Fruit fly (Drosophila melanogaster): ENCODE measurements around the gene shep.
A peak's percentile ranks its signal among the peaks of the same experiment; 100 is the strongest.

The shep gene

DNA sequence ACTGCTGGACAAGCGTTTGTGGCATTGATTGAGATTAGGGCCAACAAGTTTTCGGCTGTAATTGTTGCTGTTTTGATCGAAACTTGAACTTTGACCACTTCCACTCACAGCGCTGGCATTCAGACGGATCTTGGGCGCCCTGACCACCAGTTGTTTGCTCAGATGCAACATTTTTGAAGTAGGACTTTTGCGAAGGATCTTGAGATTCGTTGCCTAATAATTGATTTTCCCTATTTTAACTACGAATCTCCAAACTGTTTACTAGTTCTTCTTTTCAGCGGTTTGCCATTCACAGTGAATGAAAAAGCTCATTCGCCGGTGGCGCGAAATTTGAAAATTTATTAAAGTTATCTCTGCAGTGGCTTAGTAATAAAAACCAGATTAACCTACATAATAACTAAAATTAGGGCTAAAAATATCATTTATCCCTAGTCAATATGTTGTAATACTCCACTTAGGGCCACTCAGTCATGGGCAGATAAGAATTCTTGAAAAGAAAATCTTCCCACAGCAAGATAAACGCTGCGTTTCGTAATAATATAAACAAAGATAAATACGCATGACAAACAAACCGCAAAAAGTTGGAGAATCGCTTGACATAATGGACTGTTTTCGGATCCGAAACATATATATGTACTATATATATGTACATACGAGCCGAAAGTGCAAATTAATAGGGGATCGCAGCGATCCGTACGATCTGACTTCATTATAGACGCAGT lies 136.2 kb downstream of the shep start, which contains the start of the genes Dhrs4 and Gdap1 (continued):
- TF ChIP-seq CG12942 (GFP tag; optimal IDR thresholded peaks at IDR 0.05) (no peak), sc (optimal IDR thresholded peaks at IDR 0.05) (no peak), sc (GFP tag; optimal IDR thresholded peaks at IDR 0.05) (no peak), CG7357 (GFP tag; IDR thresholded peaks at IDR 0.05) (no peak), CG30403 (GFP tag; optimal IDR thresholded peaks at IDR 0.05) (no peak), gcm (GFP tag; optimal IDR thresholded peaks at IDR 0.05) (no peak), Doc2 (GFP tag; IDR thresholded peaks at IDR 0.05) (no peak), unpg (GFP tag; optimal IDR thresholded peaks at IDR 0.05) (no peak), HLH3B (GFP tag; IDR thresholded peaks at IDR 0.05) (no peak), tup (GFP tag; optimal IDR thresholded peaks at IDR 0.05) (no peak), Rfx (GFP tag; IDR thresholded peaks at IDR 0.05) (0 out of 2 replicates have a peak, but pooled peaks have one; percentile 21), Hsf (GFP tag; optimal IDR thresholded peaks at IDR 0.05) (no peak), ewg (GFP tag; optimal IDR thresholded peaks at IDR 0.05) (no peak), CG9817 (tag; optimal IDR thresholded peaks at IDR 0.05) (no peak), bsh (GFP tag; optimal IDR thresholded peaks at IDR 0.05) (peak in 1 of 2 experiments; percentile 53), NC2α (GFP tag; optimal IDR thresholded peaks at IDR 0.05) (no peak), ato (GFP tag; IDR thresholded peaks at IDR 0.05; ENCODE audit: partially characterized antibody) (no peak), sob (GFP tag; IDR thresholded peaks at IDR 0.05) (no peak), gfzf (GFP tag; optimal IDR thresholded peaks at IDR 0.05) (no peak), CG6791 (GFP tag; IDR thresholded peaks at IDR 0.05; ENCODE audit: partially characterized antibody) (no peak), Six4 (GFP tag; optimal IDR thresholded peaks at IDR 0.05) (no peak), CG18476 (GFP tag; optimal IDR thresholded peaks at IDR 0.05) (no peak), CG30020 (tag; optimal IDR thresholded peaks at IDR 0.05) (no peak), fd102C (GFP tag; optimal IDR thresholded peaks at IDR 0.05) (no peak), pzg (GFP tag; optimal IDR thresholded peaks at IDR 0.05) (peak; percentile 24), CG32772 (GFP tag; IDR thresholded peaks at IDR 0.05) (no peak), B-H2 (GFP tag; optimal IDR thresholded peaks at IDR 0.05) (no peak), CG15601 (tag; optimal IDR thresholded peaks at IDR 0.05) (no peak), Deaf1 (tag; optimal IDR thresholded peaks at IDR 0.05) (no peak), Abd-B (GFP tag; optimal IDR thresholded peaks at IDR 0.05) (no peak), cwo (GFP tag; optimal IDR thresholded peaks at IDR 0.05) (no peak), ranshi (GFP tag; IDR thresholded peaks at IDR 0.05) (no peak), Lim3 (GFP tag; IDR thresholded peaks at IDR 0.05) (no peak), CG34422 (GFP tag; IDR thresholded peaks at IDR 0.05) (no peak), CG2129 (GFP tag; IDR thresholded peaks at IDR 0.05; ENCODE audit: partially characterized antibody) (no peak), Stat92E (GFP tag; optimal IDR thresholded peaks at IDR 0.05) (no peak), chn (GFP tag; optimal IDR thresholded peaks at IDR 0.05) (no peak), CG16813 (GFP tag; IDR thresholded peaks at IDR 0.05; ENCODE audit: partially characterized antibody) (no peak), CG4424 (GFP tag; optimal IDR thresholded peaks at IDR 0.05) (no peak), Atf3 (GFP tag; optimal IDR thresholded peaks at IDR 0.05) (no peak), mld (GFP tag; IDR thresholded peaks at IDR 0.05; ENCODE audit: partially characterized antibody) (no peak), CG1603 (tag; optimal IDR thresholded peaks at IDR 0.05) (no peak), Bdp1 (GFP tag; optimal IDR thresholded peaks at IDR 0.05) (no peak), CG1832 (GFP tag; optimal IDR thresholded peaks at IDR 0.05) (no peak), CG12659 (GFP tag; optimal IDR thresholded peaks at IDR 0.05) (no peak), otp (GFP tag; IDR thresholded peaks at IDR 0.05) (no peak), MESR4 (GFP tag; optimal IDR thresholded peaks at IDR 0.05) (peak; percentile 12), H15 (GFP tag; IDR thresholded peaks at IDR 0.05) (no peak), luna (GFP tag; optimal IDR thresholded peaks at IDR 0.05) (no peak)

All from whole organism, embryonic.